Worm (Caenorhabditis elegans): ENCODE data around the gene gcc-1.

Gene gcc-1

DNA sequence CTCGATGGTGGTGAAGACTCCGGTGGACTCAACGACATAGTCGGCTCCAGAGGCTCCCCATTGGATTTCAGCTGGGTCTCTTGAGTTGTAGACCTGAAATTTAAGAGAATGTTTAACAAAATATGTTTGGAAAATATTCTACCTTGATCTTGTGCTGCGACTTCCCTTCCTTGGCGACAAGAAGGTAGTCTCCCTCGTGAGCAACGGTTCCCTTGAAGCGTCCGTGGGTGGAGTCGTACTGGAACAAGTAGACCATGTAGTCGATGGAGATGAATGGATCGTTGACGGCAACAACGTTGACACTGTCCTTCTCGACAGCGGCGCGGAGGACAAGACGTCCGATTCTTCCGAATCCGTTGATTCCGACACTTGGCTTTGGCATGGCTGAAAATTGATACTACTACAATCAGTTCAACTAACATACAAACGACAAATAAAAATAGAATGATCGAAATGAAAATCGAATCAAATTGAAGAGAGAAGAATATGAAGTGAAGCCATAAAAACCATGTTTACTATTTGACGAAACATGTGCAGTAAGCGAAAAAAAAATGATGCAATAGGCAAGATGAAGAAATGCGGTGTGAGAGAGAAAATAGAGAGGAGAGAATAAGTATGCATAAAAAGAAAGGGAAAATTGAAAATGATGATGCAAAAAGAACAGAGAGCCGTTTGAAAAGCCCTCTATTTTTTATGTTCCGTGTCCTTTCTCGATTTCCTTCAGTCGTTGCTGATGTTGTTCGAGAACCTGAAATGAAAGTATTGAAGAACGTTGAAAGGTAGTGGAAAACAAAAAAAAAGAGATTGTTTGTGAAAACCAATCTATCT, 45.2 kb upstream of the gcc-1 start, which contains the start of gene gpd-2:
Gene gpd-2 (minus strand): TSS at position 384 of the 828 bp plus-strand sequence.
- TF ChIP-seq mdl-1 (tag; optimal IDR thresholded peaks at IDR 0.05) (no peak), dpl-1 (GFP tag; optimal IDR thresholded peaks at IDR 0.05) (no peak), mep-1 (tag; optimal IDR thresholded peaks at IDR 0.05) (peak; percentile 43), nhr-48 (tag; optimal IDR thresholded peaks at IDR 0.05) (no peak), F37D6.2 (tag; optimal IDR thresholded peaks at IDR 0.05) (no peak), zfp-2 (tag; optimal IDR thresholded peaks at IDR 0.05) (no peak), spr-3 (GFP tag; optimal IDR thresholded peaks at IDR 0.05) (no peak), nhr-76 (tag; optimal IDR thresholded peaks at IDR 0.05) (no peak), egl-43 (GFP tag; IDR thresholded peaks at IDR 0.05) (peak; percentile 45; the same call in 1 of the 2 replicates), gei-8 (GFP tag; optimal IDR thresholded peaks at IDR 0.05) (no peak), ama-1 (optimal IDR thresholded peaks at IDR 0.05) (no peak), ceh-82 (tag; optimal IDR thresholded peaks at IDR 0.05) (no peak), ceh-20 (GFP tag; IDR thresholded peaks at IDR 0.05) (no peak), nhr-237 (tag; optimal IDR thresholded peaks at IDR 0.05) (no peak), madf-5 (GFP tag; IDR thresholded peaks at IDR 0.05) (no peak), nhr-10 (tag; optimal IDR thresholded peaks at IDR 0.05) (no peak), snpc-1.2 (GFP tag; IDR thresholded peaks at IDR 0.05) (0 out of 2 replicates have a peak, but pooled peaks have one; percentile 22), ZK546.5 (tag; optimal IDR thresholded peaks at IDR 0.05) (no peak), pqm-1 (tag; optimal IDR thresholded peaks at IDR 0.05) (peak; percentile 7), ztf-11 (tag; optimal IDR thresholded peaks at IDR 0.05) (no peak), Y5F2A.4 (GFP tag; optimal IDR thresholded peaks at IDR 0.05) (no peak), lsy-2 (tag; optimal IDR thresholded peaks at IDR 0.05) (peak in 1 of 2 experiments; percentile 29), set-16 (GFP tag; IDR thresholded peaks at IDR 0.05) (no peak; the same call in 1 of the 2 replicates), rbr-2 (tag; optimal IDR thresholded peaks at IDR 0.05) (no peak), nhr-77 (tag; optimal IDR thresholded peaks at IDR 0.05) (no peak), lin-1 (GFP tag; IDR thresholded peaks at IDR 0.05) (no peak), php-3 (GFP tag; IDR thresholded peaks at IDR 0.05) (no peak), dve-1 (tag; optimal IDR thresholded peaks at IDR 0.05; ENCODE audit: insufficient read depth) (no peak), hlh-30 (tag; optimal IDR thresholded peaks at IDR 0.05; ENCODE audit: insufficient read depth) (no peak), mes-2 (tag; optimal IDR thresholded peaks at IDR 0.05; ENCODE audit: poor library complexity, severe bottlenecking) (peak; percentile 46), vab-7 (GFP tag; IDR thresholded peaks at IDR 0.05) (0 out of 2 replicates have a peak, but pooled peaks have one; percentile 6), fos-1 (tag; optimal IDR thresholded peaks at IDR 0.05) (no peak), tra-1 (GFP tag; IDR thresholded peaks at IDR 0.05) (no peak), fkh-10 (GFP tag; optimal IDR thresholded peaks at IDR 0.05) (no peak), nhr-111 (GFP tag; optimal IDR thresholded peaks at IDR 0.05) (no peak), unc-39 (tag; optimal IDR thresholded peaks at IDR 0.05) (no peak), mxl-2 (GFP tag; conservative IDR thresholded peaks at IDR 0.05) (no peak), Y105C5A.15 (GFP tag; IDR thresholded peaks at IDR 0.05) (0 out of 2 replicates have a peak, but pooled peaks have one; percentile 17), nhr-41 (GFP tag; IDR thresholded peaks at IDR 0.05) (no peak), zfp-3 (GFP tag; conservative IDR thresholded peaks at IDR 0.05) (peak; percentile 81; the same call in 1 of the 2 replicates), ceh-62 (tag; optimal IDR thresholded peaks at IDR 0.05) (no peak), ces-1 (GFP tag; optimal IDR thresholded peaks at IDR 0.05) (no peak), lin-38 (GFP tag; IDR thresholded peaks at IDR 0.05) (no peak), ceh-28 (tag; optimal IDR thresholded peaks at IDR 0.05) (no peak), aha-1 (tag) (peak; percentile 93), dmd-9 (GFP tag; IDR thresholded peaks at IDR 0.05) (no peak), hif-1 (tag; optimal IDR thresholded peaks at IDR 0.05) (no peak), cey-2 (tag; optimal IDR thresholded peaks at IDR 0.05; ENCODE audit: borderline replicate concordance, insufficient read depth) (no peak), lir-3 (tag; optimal IDR thresholded peaks at IDR 0.05) (no peak), hmg-1.1 (GFP tag; IDR thresholded peaks at IDR 0.05) (no peak)

Measured in whole organism, L4 larva.